Fruit fly (Drosophila melanogaster) whole organism, embryonic: ENCODE measurements around the gene Cralbp.

ENCODE experiments used
- Abd-B ChIP-seq: fragments of 200-800 bp; sonication (Bioruptor generic); optimal IDR thresholded peaks from 2 replicates; lab custom pipeline; 2018; ENCODE audit warnings: missing biosample characterization, mild to moderate bottlenecking, missing genetic modification characterization, moderate library complexity
- CG10543 ChIP-seq: fragments of 200-800 bp; sonication (Bioruptor generic); optimal IDR thresholded peaks from 3 replicates; lab custom pipeline; 2017; ENCODE audit warnings: missing biosample characterization, mild to moderate bottlenecking, missing genetic modification characterization, moderate library complexity
- CG11696 ChIP-seq: fragments of 200-800 bp; sonication (Bioruptor generic); IDR thresholded peaks from 2 replicates; pipeline ENCODE4 v1.3.6; 2022; ENCODE audit warnings: missing biosample characterization, missing genetic modification characterization
- CG12219 ChIP-seq: fragments of 200-800 bp; sonication (Bioruptor generic); optimal IDR thresholded peaks from 3 replicates; lab custom pipeline; 2018; ENCODE audit warnings: missing biosample characterization, mild to moderate bottlenecking, missing genetic modification characterization
- CG12391 ChIP-seq: fragments of 200-800 bp; sonication (Bioruptor generic); optimal IDR thresholded peaks from 3 replicates; lab custom pipeline; 2018; ENCODE audit warnings: missing biosample characterization, mild to moderate bottlenecking, missing genetic modification characterization, moderate library complexity
- CG17568 ChIP-seq: fragments of 200-800 bp; sonication (Bioruptor generic); optimal IDR thresholded peaks from 2 replicates; lab custom pipeline; 2018; ENCODE audit warnings: missing biosample characterization, mild to moderate bottlenecking, missing genetic modification characterization, moderate library complexity
- CG1832 ChIP-seq: fragments of 200-800 bp; sonication (Bioruptor generic); optimal IDR thresholded peaks from 2 replicates; lab custom pipeline; 2017; ENCODE audit warnings: missing biosample characterization, mild to moderate bottlenecking, missing genetic modification characterization, inconsistent platforms
- CG3065 ChIP-seq: fragments of 200-800 bp; sonication (Bioruptor generic); optimal IDR thresholded peaks from 2 replicates; lab custom pipeline; 2016; ENCODE audit warnings: missing biosample characterization, missing genetic modification characterization
- CG33557 ChIP-seq: fragments of 200-800 bp; sonication (Bioruptor generic); optimal IDR thresholded peaks from 2 replicates; lab custom pipeline; 2019; ENCODE audit warnings: missing biosample characterization, mild to moderate bottlenecking, missing genetic modification characterization, moderate library complexity
- CG3407 ChIP-seq: fragments of 200-800 bp; sonication (Bioruptor generic); optimal IDR thresholded peaks from 2 replicates; lab custom pipeline; 2018; ENCODE audit warnings: missing biosample characterization, mild to moderate bottlenecking, missing genetic modification characterization
- CG4360 ChIP-seq: fragments of 200-800 bp; sonication (Bioruptor generic); IDR thresholded peaks from 2 replicates; pipeline ENCODE4 v1.3.6; 2022; ENCODE audit warnings: missing biosample characterization, missing genetic modification characterization
- CG43689 ChIP-seq: fragments of 200-800 bp; sonication (Bioruptor generic); IDR thresholded peaks from 2 replicates; pipeline ENCODE4 v1.3.6; 2022; ENCODE audit warnings: missing biosample characterization, missing genetic modification characterization
- CG6765 ChIP-seq: fragments of 200-800 bp; sonication (Bioruptor generic); optimal IDR thresholded peaks from 3 replicates; lab custom pipeline; 2017; ENCODE audit warnings: missing biosample characterization, mild to moderate bottlenecking, missing genetic modification characterization
- CG8281 ChIP-seq: fragments of 200-800 bp; sonication (Bioruptor generic); optimal IDR thresholded peaks from 2 replicates; lab custom pipeline; 2018; ENCODE audit warnings: missing biosample characterization, mild to moderate bottlenecking, missing genetic modification characterization, moderate library complexity
- Deaf1 ChIP-seq: fragments of 200-800 bp; optimal IDR thresholded peaks from 3 replicates; lab custom pipeline; 2019; ENCODE audit warnings: missing biosample characterization, mild to moderate bottlenecking, missing genetic modification characterization, moderate library complexity
- Dp ChIP-seq: fragments of 200-800 bp; sonication (Bioruptor generic); optimal IDR thresholded peaks from 2 replicates; lab custom pipeline; 2018; ENCODE audit warnings: missing biosample characterization, mild to moderate bottlenecking, missing genetic modification characterization, moderate library complexity
- Drgx ChIP-seq: fragments of 200-800 bp; sonication (Bioruptor generic); IDR thresholded peaks from 2 replicates; pipeline ENCODE4 v1.3.6; 2022; ENCODE audit warnings: missing biosample characterization, missing genetic modification characterization
- ERR ChIP-seq: fragments of 200-800 bp; sonication (Bioruptor generic); optimal IDR thresholded peaks from 2 replicates; lab custom pipeline; 2016; ENCODE audit warnings: missing biosample characterization, missing genetic modification characterization
- Eip74EF ChIP-seq, 2 experiments: fragments of 200-800 bp in 1 of 2; fragments of >200 bp in 1 of 2; sonication (Bioruptor generic) in 1 of 2; optimal IDR thresholded peaks; 2 replicates each; lab custom pipeline; 2017 to 2019; ENCODE audit warnings: missing biosample characterization in 2 of 2, missing genetic modification characterization in 2 of 2, mild to moderate bottlenecking in 1 of 2, moderate library complexity in 1 of 2
- H2.0 ChIP-seq: fragments of 200-800 bp; sonication (Bioruptor generic); IDR thresholded peaks from 2 replicates; pipeline ENCODE4 v1.3.6; 2022; ENCODE audit warnings: missing biosample characterization, missing genetic modification characterization
- Hmx ChIP-seq: fragments of 200-800 bp; sonication (Bioruptor generic); optimal IDR thresholded peaks from 2 replicates; lab custom pipeline; 2016; ENCODE audit warnings: missing biosample characterization, missing genetic modification characterization
- MBD-R2 ChIP-seq: fragments of 200-800 bp; sonication (Bioruptor generic); IDR thresholded peaks from 2 replicates; pipeline ENCODE4 v1.3.6; 2022; ENCODE audit warnings: missing biosample characterization, missing genetic modification characterization
- NFAT ChIP-seq: fragments of 200-800 bp; sonication (Bioruptor generic); IDR thresholded peaks from 2 replicates; pipeline ENCODE4 v1.3.6; 2022; ENCODE audit warnings: missing biosample characterization, missing genetic modification characterization
- Ravus ChIP-seq: fragments of 200-800 bp; sonication (Bioruptor generic); IDR thresholded peaks from 2 replicates; pipeline ENCODE4 v1.3.6; 2022; ENCODE audit warnings: missing biosample characterization, missing genetic modification characterization
- Taf1 ChIP-seq: fragments of 200-800 bp; sonication (Bioruptor generic); IDR thresholded peaks from 2 replicates; pipeline ENCODE4 v1.3.6; 2022; ENCODE audit warnings: missing biosample characterization, missing genetic modification characterization
- Trl ChIP-seq, 3 experiments: fragments of >200 bp in 2 of 3; fragments of 200-800 bp in 1 of 3; sonication (Bioruptor generic) in 1 of 3; optimal IDR thresholded peaks; 2 replicates in 1 of 3; 3 replicates in 2 of 3; lab custom pipeline; 2016 to 2017; ENCODE audit warnings: missing biosample characterization in 1 of 3, missing genetic modification characterization in 1 of 3
- ab ChIP-seq: fragments of 200-800 bp; sonication (Bioruptor generic); optimal IDR thresholded peaks from 2 replicates; lab custom pipeline; 2016; ENCODE audit warnings: missing biosample characterization, missing genetic modification characterization
- ap ChIP-seq: fragments of 200-800 bp; sonication (Bioruptor generic); IDR thresholded peaks from 2 replicates; pipeline ENCODE4 v1.3.6; 2022; ENCODE audit warnings: missing biosample characterization, missing genetic modification characterization
- ash1 ChIP-seq: fragments of 200-800 bp; sonication (Bioruptor generic); optimal IDR thresholded peaks from 2 replicates; lab custom pipeline; 2018; ENCODE audit warnings: missing biosample characterization, mild to moderate bottlenecking, missing genetic modification characterization
- bab2 ChIP-seq: fragments of 200-800 bp; sonication (Bioruptor generic); optimal IDR thresholded peaks from 2 replicates; lab custom pipeline; 2016; ENCODE audit warnings: missing biosample characterization, missing genetic modification characterization
- bigmax ChIP-seq: fragments of 200-800 bp; sonication (Bioruptor generic); optimal IDR thresholded peaks from 2 replicates; lab custom pipeline; 2018; ENCODE audit warnings: missing biosample characterization, mild to moderate bottlenecking, missing genetic modification characterization
- chm ChIP-seq: fragments of 200-800 bp; sonication (Bioruptor generic); IDR thresholded peaks from 2 replicates; pipeline ENCODE4 v1.3.6; 2022; ENCODE audit warnings: missing biosample characterization, missing genetic modification characterization
- crc ChIP-seq: fragments of 200-800 bp; sonication (Bioruptor generic); optimal IDR thresholded peaks from 2 replicates; lab custom pipeline; 2016; ENCODE audit warnings: missing biosample characterization, missing genetic modification characterization
- dm ChIP-seq: fragments of 200-800 bp; sonication (Bioruptor generic); optimal IDR thresholded peaks from 3 replicates; lab custom pipeline; 2016; ENCODE audit warnings: missing biosample characterization, missing genetic modification characterization
- esg ChIP-seq: fragments of 200-800 bp; sonication (Bioruptor generic); conservative IDR thresholded peaks from 2 replicates; pipeline ENCODE4 v1.3.6; 2022; ENCODE audit warnings: missing biosample characterization, missing genetic modification characterization
- eve ChIP-seq, 2 experiments: fragments of >200 bp; optimal IDR thresholded peaks; 2 replicates each; lab custom pipeline; 2017; ENCODE audit warnings: missing biosample characterization in 2 of 2, missing genetic modification characterization in 2 of 2
- gcm2 ChIP-seq: fragments of 200-800 bp; sonication (Bioruptor generic); optimal IDR thresholded peaks from 2 replicates; lab custom pipeline; 2016; ENCODE audit warnings: missing biosample characterization, missing genetic modification characterization
- klu ChIP-seq: fragments of 200-800 bp; sonication (Bioruptor generic); IDR thresholded peaks from 2 replicates; pipeline ENCODE4 v1.3.6; 2022; ENCODE audit warnings: missing biosample characterization, missing genetic modification characterization
- lab ChIP-seq: fragments of 200-800 bp; sonication (Bioruptor generic); optimal IDR thresholded peaks from 3 replicates; lab custom pipeline; 2017; ENCODE audit warnings: missing biosample characterization, missing genetic modification characterization, mild to moderate bottlenecking, moderate library complexity, missing genetic modification reagents
- lov ChIP-seq, 2 experiments: fragments of 200-800 bp in 1 of 2; fragments of >200 bp in 1 of 2; sonication (Bioruptor generic) in 1 of 2; IDR thresholded peaks in 1 of 2; optimal IDR thresholded peaks in 1 of 2; 2 replicates in 1 of 2; 3 replicates in 1 of 2; pipeline versions ENCODE4 v1.3.6 to Lab custom; 2017 to 2022; ENCODE audit warnings: missing biosample characterization in 1 of 2, missing genetic modification characterization in 1 of 2
- mld ChIP-seq: fragments of 200-800 bp; sonication (Bioruptor generic); IDR thresholded peaks from 3 replicates; pipeline ENCODE4 v1.3.6; 2022; ENCODE audit warnings: missing biosample characterization, missing genetic modification characterization; ENCODE audit not compliant: partially characterized antibody
- pho ChIP-seq: fragments of 200-800 bp; sonication (Bioruptor generic); optimal IDR thresholded peaks from 2 replicates; lab custom pipeline; 2016; ENCODE audit warnings: missing biosample characterization, missing genetic modification characterization
- sqz ChIP-seq: fragments of 200-800 bp; sonication (Bioruptor generic); optimal IDR thresholded peaks from 3 replicates; lab custom pipeline; 2018; ENCODE audit warnings: missing biosample characterization, mild to moderate bottlenecking, missing genetic modification characterization
- ssp ChIP-seq: fragments of 200-800 bp; sonication (Bioruptor generic); IDR thresholded peaks from 2 replicates; pipeline ENCODE4 v1.3.6; 2022; ENCODE audit warnings: missing biosample characterization, missing genetic modification characterization
- stc ChIP-seq: fragments of 200-800 bp; sonication (Bioruptor generic); IDR thresholded peaks from 2 replicates; pipeline ENCODE4 v1.3.6; 2022; ENCODE audit warnings: missing biosample characterization, missing genetic modification characterization
- sug ChIP-seq: fragments of 200-800 bp; optimal IDR thresholded peaks from 2 replicates; lab custom pipeline; 2019; ENCODE audit warnings: missing biosample characterization, mild to moderate bottlenecking, missing genetic modification characterization, moderate library complexity
- wek ChIP-seq: fragments of 200-800 bp; sonication (Bioruptor generic); optimal IDR thresholded peaks from 3 replicates; lab custom pipeline; 2018; ENCODE audit warnings: missing biosample characterization, mild to moderate bottlenecking, missing genetic modification characterization, moderate library complexity
- zfh2 ChIP-seq: fragments of 200-800 bp; sonication (Bioruptor generic); optimal IDR thresholded peaks from 2 replicates; lab custom pipeline; 2016; ENCODE audit warnings: missing biosample characterization, missing genetic modification characterization

Cralbp gene

DNA sequence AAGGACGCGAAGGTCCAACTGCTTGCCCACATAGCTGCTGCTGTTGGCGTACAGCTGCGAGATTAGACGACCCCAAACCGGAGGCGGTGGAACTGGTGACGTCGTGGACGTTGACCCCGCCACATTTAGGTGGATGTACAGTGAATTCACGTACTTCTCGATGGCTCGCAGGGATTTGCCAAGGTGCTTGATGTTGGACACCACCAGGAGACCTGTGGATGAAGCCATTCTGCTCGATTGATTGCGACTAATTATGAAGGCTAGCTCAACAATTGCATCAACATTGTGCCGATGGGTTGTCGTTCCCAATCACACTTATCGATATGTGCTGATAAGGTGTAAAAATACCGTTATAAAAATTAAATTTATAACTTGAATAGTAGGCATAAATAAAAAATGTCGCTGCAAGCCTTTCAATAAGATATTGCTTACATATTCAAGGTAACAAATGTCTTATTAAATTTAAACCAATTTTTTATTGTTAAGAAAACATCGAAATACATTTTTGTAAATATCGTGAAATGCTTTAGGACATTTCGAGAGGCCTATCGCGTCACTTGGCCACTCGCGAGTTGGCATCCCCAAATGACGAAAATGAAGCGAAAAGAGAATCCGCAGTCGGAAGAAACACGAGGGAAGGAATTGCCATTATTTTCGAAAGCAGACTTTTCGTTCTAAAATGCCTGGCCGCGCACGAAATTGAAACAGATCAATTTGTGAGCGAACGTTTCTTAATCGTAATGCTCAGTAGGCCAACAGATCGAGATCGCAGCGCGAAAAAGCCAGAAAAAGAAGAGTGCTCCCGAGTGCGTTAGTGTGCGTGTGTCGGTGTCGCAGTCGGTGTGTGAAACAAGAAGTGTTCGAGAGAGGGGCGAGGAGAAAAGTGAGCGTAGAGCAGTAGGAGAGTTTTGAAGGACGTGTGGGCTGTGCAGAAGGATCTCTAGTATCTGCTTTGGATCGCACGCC lies 17.7 kb downstream of the Cralbp start, which contains the start of the genes Ppat-Dpck and scny (continued):
- no peak for TF ChIP-seq ash1 (GFP tag; lab: Kevin White, UChicago)
- peak; percentile 19 for TF ChIP-seq Dp
- TF ChIP-seq sug (tag; lab: Kevin White, UChicago) = peak; percentile 50
- no peak for TF ChIP-seq CG1832
- TF ChIP-seq Hmx (GFP tag; lab: Kevin White, UChicago) = no peak
- peak; percentile 21 for TF ChIP-seq wek (GFP tag; lab: Kevin White, UChicago)
- peak; percentile 91 for TF ChIP-seq dm (GFP tag; lab: Kevin White, UChicago)
- TF ChIP-seq CG3065 (GFP tag; lab: Kevin White, UChicago) = no peak
- no peak for TF ChIP-seq stc (GFP tag; lab: Robert Waterston, UW)
- TF ChIP-seq CG17568 = no peak
- TF ChIP-seq H2.0 (GFP tag; lab: Robert Waterston, UW) = no peak
- peak; percentile 8 for TF ChIP-seq zfh2 (GFP tag; lab: Kevin White, UChicago)
- peak in 1 of 2 experiments; percentile 25 for TF ChIP-seq Trl (optimal IDR thresholded peaks at IDR 0.05; lab: Kevin White, UChicago)
- TF ChIP-seq Trl (GFP tag; optimal IDR thresholded peaks at IDR 0.05; lab: Kevin White, UChicago) = no peak
- no peak for TF ChIP-seq Ravus (GFP tag; lab: Robert Waterston, UW)
- no peak for TF ChIP-seq Eip74EF (GFP tag; optimal IDR thresholded peaks at IDR 0.05; lab: Kevin White, UChicago)
- no peak for TF ChIP-seq bigmax (GFP tag; lab: Kevin White, UChicago)
- TF ChIP-seq CG12219 = no peak
- TF ChIP-seq chm (GFP tag; lab: Robert Waterston, UW) = no peak
- TF ChIP-seq gcm2 (GFP tag; lab: Kevin White, UChicago) = no peak
- no peak for TF ChIP-seq sqz
- no peak for TF ChIP-seq eve (GFP tag; optimal IDR thresholded peaks at IDR 0.05; lab: Kevin White, UChicago)
- TF ChIP-seq Taf1 (GFP tag; lab: Robert Waterston, UW) = 0 out of 2 replicates have a peak, but pooled peaks have one; percentile 13
- no peak for TF ChIP-seq lov (optimal IDR thresholded peaks at IDR 0.05; lab: Kevin White, UChicago)
- TF ChIP-seq lov (GFP tag; IDR thresholded peaks at IDR 0.05; lab: Robert Waterston, UW) = no peak
- no peak for TF ChIP-seq ERR
- no peak for TF ChIP-seq lab (GFP tag; lab: Kevin White, UChicago)
- TF ChIP-seq pho = peak; percentile 21
- TF ChIP-seq ap (GFP tag; lab: Robert Waterston, UW) = no peak
- TF ChIP-seq Abd-B (GFP tag; lab: Kevin White, UChicago) = no peak
- TF ChIP-seq bab2 (GFP tag; lab: Kevin White, UChicago) = no peak
- TF ChIP-seq mld = peak; percentile 86; the same call in 2 of the 3 replicates
- TF ChIP-seq ssp (GFP tag; lab: Robert Waterston, UW) = no peak
- peak; percentile 35 for TF ChIP-seq CG33557 (GFP tag; lab: Kevin White, UChicago)
- TF ChIP-seq ab (GFP tag; lab: Kevin White, UChicago) = no peak
- TF ChIP-seq CG6765 (GFP tag; lab: Kevin White, UChicago) = no peak
- no peak for TF ChIP-seq CG8281 (tag; lab: Kevin White, UChicago)
- peak; percentile 86 for TF ChIP-seq Deaf1 (tag; lab: Kevin White, UChicago)
- no peak for TF ChIP-seq CG4360
- TF ChIP-seq MBD-R2 (GFP tag; lab: Robert Waterston, UW) = peak; percentile 52
- peak; percentile 65 for TF ChIP-seq CG10543 (GFP tag; lab: Kevin White, UChicago)
- TF ChIP-seq CG11696 = no peak
- TF ChIP-seq CG3407 = no peak
- TF ChIP-seq CG43689 = no peak
- no peak for TF ChIP-seq crc
- TF ChIP-seq Drgx (GFP tag; lab: Robert Waterston, UW) = 0 out of 2 replicates have a peak, but pooled peaks have one; percentile 8
- no peak for TF ChIP-seq esg (GFP tag; lab: Robert Waterston, UW)
- TF ChIP-seq CG12391 (tag; lab: Kevin White, UChicago) = peak; percentile 34
- no peak for TF ChIP-seq klu (GFP tag; lab: Robert Waterston, UW)
- no peak for TF ChIP-seq NFAT (GFP tag; lab: Robert Waterston, UW)
